Fruit fly (Drosophila melanogaster) whole organism, embryonic: ENCODE results near the gene CG15473.

ENCODE experiments used
- Awh ChIP-seq: fragments of 200-800 bp; sonication (Bioruptor generic); IDR thresholded peaks from 2 replicates; pipeline ENCODE4, ENCODE4 v1.3.6; 2022; ENCODE audit warnings: missing biosample characterization, missing genetic modification characterization
- CG10267 ChIP-seq: fragments of 200-800 bp; sonication (Bioruptor generic); optimal IDR thresholded peaks from 2 replicates; lab custom pipeline; 2018; ENCODE audit warnings: missing biosample characterization, mild to moderate bottlenecking, missing genetic modification characterization, moderate library complexity
- CG10274 ChIP-seq: fragments of 200-800 bp; sonication (Bioruptor generic); optimal IDR thresholded peaks from 3 replicates; lab custom pipeline; 2017; ENCODE audit warnings: missing biosample characterization, mild to moderate bottlenecking, missing genetic modification characterization
- CG12659 ChIP-seq: fragments of 200-800 bp; sonication (Bioruptor generic); optimal IDR thresholded peaks from 3 replicates; lab custom pipeline; 2017; ENCODE audit warnings: mild to moderate bottlenecking, missing biosample characterization, missing genetic modification reagents, missing genetic modification characterization
- CG6175 ChIP-seq: fragments of 200-800 bp; sonication (Bioruptor generic); IDR thresholded peaks from 3 replicates; pipeline ENCODE4 v1.3.6; 2022; ENCODE audit warnings: missing biosample characterization, missing genetic modification characterization
- CG7987 ChIP-seq: fragments of 200-800 bp; sonication (Bioruptor generic); optimal IDR thresholded peaks from 2 replicates; lab custom pipeline; 2018; ENCODE audit warnings: missing biosample characterization, mild to moderate bottlenecking, missing genetic modification characterization, moderate library complexity
- Doc3 ChIP-seq: fragments of 200-800 bp; sonication (Bioruptor generic); IDR thresholded peaks from 3 replicates; pipeline ENCODE4 v1.3.6; 2022; ENCODE audit warnings: missing biosample characterization, missing genetic modification characterization; ENCODE audit not compliant: partially characterized antibody
- Fer2 ChIP-seq: fragments of 200-800 bp; sonication (Bioruptor generic); optimal IDR thresholded peaks from 2 replicates; lab custom pipeline; 2018; ENCODE audit warnings: missing biosample characterization, mild to moderate bottlenecking, missing genetic modification characterization, moderate library complexity
- Med ChIP-seq: fragments of 200-800 bp; sonication (Bioruptor generic); peaks from one replicate; lab custom pipeline; 2016; ENCODE audit warnings: missing biosample characterization, missing genetic modification characterization, mild to moderate bottlenecking, inconsistent platforms, moderate library complexity
- Nf-YB ChIP-seq: fragments of 200-800 bp; sonication (Bioruptor generic); optimal IDR thresholded peaks from 3 replicates; lab custom pipeline; 2019; ENCODE audit warnings: missing biosample characterization, mild to moderate bottlenecking, missing genetic modification characterization, moderate library complexity
- Nf-YC ChIP-seq: fragments of 200-800 bp; optimal IDR thresholded peaks from 3 replicates; lab custom pipeline; 2019; ENCODE audit warnings: missing biosample characterization, mild to moderate bottlenecking, missing genetic modification characterization, moderate library complexity
- Ptx1 ChIP-seq: fragments of 200-800 bp; sonication (Bioruptor generic); IDR thresholded peaks from 2 replicates; pipeline ENCODE4 v1.3.6; 2022; ENCODE audit warnings: missing biosample characterization, missing genetic modification characterization
- Sox100B ChIP-seq: fragments of 200-800 bp; sonication (Bioruptor generic); optimal IDR thresholded peaks from 3 replicates; lab custom pipeline; 2018; ENCODE audit warnings: missing biosample characterization, mild to moderate bottlenecking, missing genetic modification characterization
- cg ChIP-seq: fragments of 200-800 bp; sonication (Bioruptor generic); optimal IDR thresholded peaks from 3 replicates; lab custom pipeline; 2019; ENCODE audit warnings: missing biosample characterization, mild to moderate bottlenecking, missing genetic modification characterization, moderate library complexity
- gcm ChIP-seq: fragments of 200-800 bp; sonication (Bioruptor generic); optimal IDR thresholded peaks from 2 replicates; lab custom pipeline; 2019; ENCODE audit warnings: missing biosample characterization, mild to moderate bottlenecking, missing genetic modification characterization, moderate library complexity
- gem ChIP-seq: fragments of 200-800 bp; sonication (Bioruptor generic); optimal IDR thresholded peaks from 2 replicates; lab custom pipeline; 2019; ENCODE audit warnings: missing biosample characterization, mild to moderate bottlenecking, missing genetic modification characterization, moderate library complexity
- grn ChIP-seq: fragments of 200-800 bp; sonication (Bioruptor generic); optimal IDR thresholded peaks from 3 replicates; lab custom pipeline; 2017; ENCODE audit warnings: missing biosample characterization, missing genetic modification characterization
- lab ChIP-seq: fragments of 200-800 bp; sonication (Bioruptor generic); optimal IDR thresholded peaks from 3 replicates; lab custom pipeline; 2017; ENCODE audit warnings: missing biosample characterization, missing genetic modification characterization, mild to moderate bottlenecking, moderate library complexity, missing genetic modification reagents
- mirr ChIP-seq: fragments of 200-800 bp; sonication (Bioruptor generic); optimal IDR thresholded peaks from 3 replicates; lab custom pipeline; 2018; ENCODE audit warnings: missing biosample characterization, mild to moderate bottlenecking, missing genetic modification characterization
- oc ChIP-seq: fragments of 200-800 bp; sonication (Bioruptor generic); optimal IDR thresholded peaks from 2 replicates; lab custom pipeline; 2018; ENCODE audit warnings: missing biosample characterization, mild to moderate bottlenecking, missing genetic modification characterization, moderate library complexity
- pita ChIP-seq: fragments of 200-800 bp; sonication (Bioruptor generic); optimal IDR thresholded peaks from 2 replicates; lab custom pipeline; 2017; ENCODE audit warnings: missing biosample characterization, mild to moderate bottlenecking, missing genetic modification characterization
- sens ChIP-seq: fragments of 200-800 bp; sonication (Bioruptor generic); peaks from one replicate; lab custom pipeline; 2016; ENCODE audit warnings: missing biosample characterization, missing genetic modification characterization
- seq ChIP-seq: fragments of 200-800 bp; sonication (Bioruptor generic); IDR thresholded peaks from 2 replicates; pipeline ENCODE4 v1.3.6; 2022; ENCODE audit warnings: missing biosample characterization, missing genetic modification characterization
- sug ChIP-seq: fragments of 200-800 bp; optimal IDR thresholded peaks from 2 replicates; lab custom pipeline; 2019; ENCODE audit warnings: missing biosample characterization, mild to moderate bottlenecking, missing genetic modification characterization, moderate library complexity
- unc-4 ChIP-seq: fragments of 200-800 bp; sonication (Bioruptor generic); IDR thresholded peaks from 2 replicates; pipeline ENCODE4 v1.3.6; 2022; ENCODE audit warnings: missing biosample characterization, missing genetic modification characterization; ENCODE audit not compliant: partially characterized antibody
- z ChIP-seq: fragments of 200-800 bp; sonication (Bioruptor generic); IDR thresholded peaks from 3 replicates; pipeline ENCODE4 v1.3.6; 2022; ENCODE audit warnings: missing biosample characterization, missing genetic modification characterization

The CG15473 gene

dm6 chrX:4606447-4606846 is 47.9 kb downstream of the CG15473 start:
- TF ChIP-seq sug = peak; percentile 44
- TF ChIP-seq Med (GFP tag; lab: Kevin White, UChicago) = peak; percentile 48
- peak; percentile 70 for TF ChIP-seq Nf-YC (tag; lab: Kevin White, UChicago)
- peak; percentile 71 for TF ChIP-seq cg
- 0 out of 2 replicates have a peak, but pooled peaks have one; percentile 4 for TF ChIP-seq Ptx1 (GFP tag; lab: Robert Waterston, UW)
- peak; percentile 77 for TF ChIP-seq grn (GFP tag; lab: Kevin White, UChicago)
- TF ChIP-seq lab = peak; percentile 9
- peak; percentile 90 for TF ChIP-seq Nf-YB (GFP tag; lab: Kevin White, UChicago)
- peak; percentile 78 for TF ChIP-seq gcm (GFP tag; lab: Kevin White, UChicago)
- TF ChIP-seq mirr (GFP tag; lab: Kevin White, UChicago) = peak; percentile 11
- TF ChIP-seq CG6175 (GFP tag; lab: Robert Waterston, UW) = peak; percentile 33; the same call in 1 of the 3 replicates
- no peak for TF ChIP-seq unc-4 (GFP tag; lab: Robert Waterston, UW)
- peak; percentile 63 for TF ChIP-seq sens (GFP tag; lab: Kevin White, UChicago)
- no peak for TF ChIP-seq CG7987 (GFP tag; lab: Kevin White, UChicago)
- TF ChIP-seq Awh = no peak

- TF ChIP-seq seq (GFP tag; lab: Robert Waterston, UW) (no peak), Doc3 (GFP tag; lab: Robert Waterston, UW) (no peak), sens (GFP tag; lab: Kevin White, UChicago) (peak; percentile 9), pita (GFP tag; lab: Kevin White, UChicago) (no peak), Fer2 (tag; lab: Kevin White, UChicago) (no peak)
Observed at dm6 chrX:4605313-4605712, 49.0 kb downstream of the CG15473 start.

dm6 chrX:4604553-4604952 is 49.7 kb downstream of the CG15473 start:
- TF ChIP-seq gem (tag; lab: Kevin White, UChicago) (no peak), oc (tag; lab: Kevin White, UChicago) (no peak), Sox100B (no peak), z (GFP tag; lab: Robert Waterston, UW) (no peak), CG12659 (GFP tag; lab: Kevin White, UChicago) (no peak)

- TF ChIP-seq CG10274 (GFP tag; lab: Kevin White, UChicago) (peak; percentile 76), CG10267 (tag; lab: Kevin White, UChicago) (no peak)
Observed at dm6 chrX:4604107-4604506, 50.2 kb downstream of the CG15473 start.
